Worm (Caenorhabditis elegans): ENCODE results near the gene F21D5.3.

F21D5.3 gene

DNA sequence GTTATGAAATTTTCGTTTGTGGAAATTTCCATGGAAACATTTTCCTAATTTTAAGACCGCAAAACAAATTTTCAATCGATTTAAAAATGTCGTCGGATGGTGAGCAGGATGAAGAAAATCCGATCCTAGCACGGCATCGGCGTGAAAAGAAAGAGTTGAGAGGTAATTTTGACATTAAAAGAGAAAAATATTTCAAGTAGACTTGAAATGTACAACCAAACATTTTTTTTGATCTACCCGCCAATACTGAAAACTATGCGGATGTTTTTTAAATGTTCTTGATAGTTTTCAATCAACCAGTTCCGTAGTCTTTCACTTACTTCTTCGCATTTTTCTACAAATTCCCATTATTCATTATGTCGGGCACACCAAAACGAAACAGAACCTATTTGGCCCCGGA lies 2.5 kb upstream of the F21D5.3 start, which contains the start of gene otub-3:
Gene otub-3 (plus strand): TSS at position 56 of the 400 bp plus-strand sequence.
- no peak for TF ChIP-seq pqm-1 (tag; optimal IDR thresholded peaks at IDR 0.05)
- TF ChIP-seq ceh-82 (tag; optimal IDR thresholded peaks at IDR 0.05) = no peak
- TF ChIP-seq ZK546.5 (tag; optimal IDR thresholded peaks at IDR 0.05) = no peak
- TF ChIP-seq nhr-25 (tag; optimal IDR thresholded peaks at IDR 0.05) = no peak
- no peak for TF ChIP-seq zag-1 (tag; optimal IDR thresholded peaks at IDR 0.05)
- no peak for TF ChIP-seq tbx-2 (tag; optimal IDR thresholded peaks at IDR 0.05)
- TF ChIP-seq snpc-4 (tag; optimal IDR thresholded peaks at IDR 0.05) = no peak
- no peak for TF ChIP-seq elt-1 (tag; optimal IDR thresholded peaks at IDR 0.05)
- no peak for TF ChIP-seq fos-1 (tag; optimal IDR thresholded peaks at IDR 0.05)
- TF ChIP-seq lin-15B (tag; optimal IDR thresholded peaks at IDR 0.05) = no peak
- no peak for TF ChIP-seq pha-4 (tag; optimal IDR thresholded peaks at IDR 0.05)
- no peak for TF ChIP-seq fkh-10 (GFP tag; optimal IDR thresholded peaks at IDR 0.05)
- TF ChIP-seq sea-2 (GFP tag; optimal IDR thresholded peaks at IDR 0.05) = no peak
- no peak for TF ChIP-seq nhr-43 (tag; optimal IDR thresholded peaks at IDR 0.05; ENCODE audit: poor library complexity, severe bottlenecking)
- no peak for TF ChIP-seq aly-2 (tag; optimal IDR thresholded peaks at IDR 0.05)
- TF ChIP-seq skn-1 (tag; optimal IDR thresholded peaks at IDR 0.05) = no peak
- TF ChIP-seq mml-1 (tag; optimal IDR thresholded peaks at IDR 0.05) = no peak
- TF ChIP-seq fkh-2 (tag; optimal IDR thresholded peaks at IDR 0.05) = no peak
- no peak for TF ChIP-seq elt-3 (tag; optimal IDR thresholded peaks at IDR 0.05)
- no peak for TF ChIP-seq ceh-28 (tag; optimal IDR thresholded peaks at IDR 0.05)

DNA sequence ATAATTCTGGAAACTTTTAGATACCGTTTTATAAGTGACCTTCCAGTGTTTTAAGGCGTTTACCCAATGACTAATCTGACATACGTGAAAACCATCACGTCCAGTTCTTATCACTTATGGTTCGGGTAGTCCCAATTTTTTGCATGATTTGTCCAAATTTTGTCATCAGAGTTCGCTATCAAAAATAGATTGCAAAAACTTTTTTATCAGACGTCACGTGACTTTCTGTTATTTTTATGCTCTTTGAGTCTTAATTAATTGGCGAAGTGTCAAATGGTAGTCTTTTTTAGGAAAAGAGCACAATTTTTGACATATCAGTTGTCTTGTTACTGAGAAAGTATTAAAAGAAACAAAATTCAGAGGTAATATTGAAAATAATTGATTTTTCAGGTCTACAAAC lies 979 bp upstream of the F21D5.3 start:
- no peak for TF ChIP-seq ztf-11 (tag; optimal IDR thresholded peaks at IDR 0.05)
- no peak for TF ChIP-seq hmg-11 (tag; optimal IDR thresholded peaks at IDR 0.05)
- TF ChIP-seq nhr-28 (tag; optimal IDR thresholded peaks at IDR 0.05) = no peak
- no peak for TF ChIP-seq nhr-25 (tag; optimal IDR thresholded peaks at IDR 0.05)
- TF ChIP-seq elt-2 (tag; optimal IDR thresholded peaks at IDR 0.05) = peak; percentile 90
- no peak for TF ChIP-seq unc-62 (GFP tag; optimal IDR thresholded peaks at IDR 0.05)
- TF ChIP-seq nhr-77 (tag; optimal IDR thresholded peaks at IDR 0.05) = no peak
- no peak for TF ChIP-seq ama-1 (optimal IDR thresholded peaks at IDR 0.05)
- no peak for TF ChIP-seq nhr-23 (tag; optimal IDR thresholded peaks at IDR 0.05)
- no peak for TF ChIP-seq fkh-10 (GFP tag; optimal IDR thresholded peaks at IDR 0.05)
- TF ChIP-seq nhr-67 (tag; optimal IDR thresholded peaks at IDR 0.05) = no peak
- peak; percentile 66 for TF ChIP-seq pqm-1 (tag; optimal IDR thresholded peaks at IDR 0.05)
- peak; percentile 45 for TF ChIP-seq pha-4 (tag; optimal IDR thresholded peaks at IDR 0.05)
- no peak for TF ChIP-seq ceh-9 (tag; optimal IDR thresholded peaks at IDR 0.05)
- TF ChIP-seq aly-2 (tag; optimal IDR thresholded peaks at IDR 0.05) = no peak

- no peak for TF ChIP-seq pqm-1 (tag; optimal IDR thresholded peaks at IDR 0.05)
- TF ChIP-seq nhr-25 (tag; optimal IDR thresholded peaks at IDR 0.05) = no peak
- no peak for TF ChIP-seq zag-1 (tag; optimal IDR thresholded peaks at IDR 0.05)
- TF ChIP-seq nhr-23 (tag; optimal IDR thresholded peaks at IDR 0.05) = peak; percentile 52
- TF ChIP-seq pha-4 (tag; optimal IDR thresholded peaks at IDR 0.05) = peak; percentile 51
- TF ChIP-seq nfya-1 (tag; optimal IDR thresholded peaks at IDR 0.05; ENCODE audit: insufficient read depth) = peak; percentile 35
- TF ChIP-seq nhr-12 (tag; optimal IDR thresholded peaks at IDR 0.05) = no peak
These were observed 6.7 kb downstream of the F21D5.3 start for ce11 chrIV:8737354-8737753.

- TF ChIP-seq fkh-10 (GFP tag; optimal IDR thresholded peaks at IDR 0.05) = no peak
- no peak for TF ChIP-seq ceh-16 (tag; optimal IDR thresholded peaks at IDR 0.05)
- no peak for TF ChIP-seq skn-1 (tag; optimal IDR thresholded peaks at IDR 0.05)
- TF ChIP-seq elt-2 (tag; optimal IDR thresholded peaks at IDR 0.05) = no peak
- TF ChIP-seq nfya-1 (tag; optimal IDR thresholded peaks at IDR 0.05; ENCODE audit: insufficient read depth) = no peak
- no peak for TF ChIP-seq lsy-12 (tag; optimal IDR thresholded peaks at IDR 0.05)
- TF ChIP-seq nhr-28 (tag; optimal IDR thresholded peaks at IDR 0.05) = no peak
- TF ChIP-seq hmg-11 (tag; optimal IDR thresholded peaks at IDR 0.05) = no peak
- TF ChIP-seq ZK546.5 (tag; optimal IDR thresholded peaks at IDR 0.05) = no peak
- TF ChIP-seq pqm-1 (tag; optimal IDR thresholded peaks at IDR 0.05) = no peak
- TF ChIP-seq egl-5 (tag; optimal IDR thresholded peaks at IDR 0.05) = no peak
- TF ChIP-seq pha-4 (tag; optimal IDR thresholded peaks at IDR 0.05) = no peak
- TF ChIP-seq nhr-11 (tag; optimal IDR thresholded peaks at IDR 0.05) = no peak
- no peak for TF ChIP-seq nhr-77 (tag; optimal IDR thresholded peaks at IDR 0.05)
- no peak for TF ChIP-seq nhr-76 (tag; optimal IDR thresholded peaks at IDR 0.05)
- TF ChIP-seq lin-15B (tag; optimal IDR thresholded peaks at IDR 0.05) = no peak
These were observed 7.2 kb downstream of the F21D5.3 start, which contains the start of gene F21D5.4 for ce11 chrIV:8737787-8738186. Gene F21D5.4, plus strand, starts transcription at chrIV:8738087.

All from whole organism, L3 larva.